Fruit fly (Drosophila melanogaster) whole organism, adult: ENCODE data around the gene Samuel.

Experiments
- CG12768 ChIP-seq: fragments of 200-800 bp; sonication (Bioruptor generic); optimal IDR thresholded peaks from 2 replicates; lab custom pipeline; 2017; ENCODE audit warnings: missing biosample characterization, missing genetic modification characterization, mild to moderate bottlenecking, moderate library complexity, missing genetic modification reagents
- CG14711 ChIP-seq: fragments of 200-800 bp; sonication (Bioruptor generic); optimal IDR thresholded peaks from 2 replicates; lab custom pipeline; 2018; ENCODE audit warnings: missing biosample characterization, mild to moderate bottlenecking, missing genetic modification characterization, moderate library complexity
- CG1620 ChIP-seq: fragments of 200-800 bp; sonication (Bioruptor generic); optimal IDR thresholded peaks from 2 replicates; lab custom pipeline; 2016; ENCODE audit warnings: missing biosample characterization, missing genetic modification characterization
- CG5204 ChIP-seq: fragments of 200-800 bp; sonication (Bioruptor generic); optimal IDR thresholded peaks from 2 replicates; lab custom pipeline; 2016; ENCODE audit warnings: missing biosample characterization, missing genetic modification characterization
- CG7045 ChIP-seq: fragments of 200-800 bp; sonication (Bioruptor generic); optimal IDR thresholded peaks from 2 replicates; lab custom pipeline; 2017; ENCODE audit warnings: missing biosample characterization, mild to moderate bottlenecking, missing genetic modification characterization
- Clk ChIP-seq: fragments of 200-800 bp; sonication (Bioruptor generic); optimal IDR thresholded peaks from 2 replicates; lab custom pipeline; 2017; ENCODE audit warnings: missing biosample characterization, missing genetic modification characterization
- Hr96 ChIP-seq: fragments of 200-800 bp; sonication (Bioruptor generic); optimal IDR thresholded peaks from 2 replicates; lab custom pipeline; 2016; ENCODE audit warnings: missing biosample characterization, missing genetic modification characterization
- bab1 ChIP-seq: fragments of 200-800 bp; sonication (Bioruptor generic); optimal IDR thresholded peaks from 3 replicates; lab custom pipeline; 2019; ENCODE audit warnings: missing biosample characterization, mild to moderate bottlenecking, missing genetic modification characterization, moderate library complexity
- cic ChIP-seq: fragments of 200-800 bp; sonication (Bioruptor generic); optimal IDR thresholded peaks from 2 replicates; lab custom pipeline; 2017; ENCODE audit warnings: missing biosample characterization, mild to moderate bottlenecking, missing genetic modification characterization, moderate library complexity
- kay ChIP-seq: fragments of 200-800 bp; sonication (Bioruptor generic); peaks from one replicate; lab custom pipeline; 2016; ENCODE audit warnings: missing biosample characterization, missing genetic modification characterization, borderline replicate concordance
- tj ChIP-seq: fragments of 200-800 bp; sonication (Bioruptor generic); optimal IDR thresholded peaks from 3 replicates; lab custom pipeline; 2017; ENCODE audit warnings: missing biosample characterization, mild to moderate bottlenecking, missing genetic modification characterization, moderate library complexity
- toe ChIP-seq: fragments of 200-800 bp; sonication (Bioruptor generic); optimal IDR thresholded peaks from 2 replicates; lab custom pipeline; 2016; ENCODE audit warnings: missing biosample characterization, missing genetic modification characterization

DNA sequence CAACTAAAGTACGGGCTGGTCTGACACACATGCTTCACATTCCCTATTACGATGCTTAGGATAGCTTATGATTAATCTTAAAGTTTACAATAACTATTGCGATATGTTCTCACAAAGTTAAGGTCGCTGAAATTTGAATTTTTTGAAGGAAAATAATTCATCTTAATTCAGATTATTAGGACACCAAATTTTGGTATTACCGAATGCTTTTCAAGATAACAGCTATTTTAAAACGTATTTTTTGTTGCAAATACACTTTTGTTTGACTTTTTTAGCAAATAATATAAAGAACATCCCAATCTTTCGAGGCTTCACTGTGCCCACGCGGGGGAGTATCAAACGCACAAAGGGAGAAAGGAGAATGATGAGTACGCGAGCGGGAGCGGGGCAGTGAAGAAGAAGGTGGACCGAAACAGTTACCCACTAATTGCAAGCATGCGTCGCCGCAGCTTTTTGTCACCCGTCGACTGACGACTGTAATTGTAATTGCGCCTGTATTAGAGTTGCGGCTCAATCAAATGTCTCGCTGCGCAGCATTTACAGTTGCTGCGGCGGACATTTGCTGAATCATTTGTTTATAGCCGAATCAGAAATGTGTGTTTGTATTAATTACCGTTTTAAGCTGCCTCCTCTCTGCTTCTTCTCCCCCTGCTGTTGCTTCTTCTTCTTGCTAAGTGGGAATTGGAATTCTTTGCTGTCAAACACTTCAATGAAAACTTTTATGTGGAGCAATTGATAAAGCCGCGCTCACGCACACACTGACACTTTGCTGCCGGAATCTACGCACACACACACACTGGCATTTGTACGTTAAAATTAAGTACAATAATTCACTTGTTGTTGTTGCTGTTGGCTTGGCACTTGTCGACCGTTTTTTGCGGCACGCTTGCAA, 620 bp downstream of the Samuel start:
- peak; percentile 62 for TF ChIP-seq Hr96
- peak; percentile 39 for TF ChIP-seq CG14711 (tag; lab: Kevin White, UChicago)
- no peak for TF ChIP-seq Clk (GFP tag; lab: Kevin White, UChicago)
- no peak for TF ChIP-seq kay (GFP tag; lab: Kevin White, UChicago)
- no peak for TF ChIP-seq bab1 (GFP tag; lab: Kevin White, UChicago)
- no peak for TF ChIP-seq CG12768 (GFP tag; lab: Kevin White, UChicago)
- TF ChIP-seq CG5204 (GFP tag; lab: Kevin White, UChicago) = peak; percentile 55
- TF ChIP-seq toe = no peak
- no peak for TF ChIP-seq CG7045 (GFP tag; lab: Kevin White, UChicago)
- TF ChIP-seq CG1620 = no peak
- TF ChIP-seq cic (GFP tag; lab: Kevin White, UChicago) = no peak
- TF ChIP-seq tj (GFP tag; lab: Kevin White, UChicago) = no peak
